Worm (Caenorhabditis elegans) whole organism, young adult: ENCODE measurements around the gene C55C3.1.

Experiments used
- F23B12.7 ChIP-seq: sonication (generic microtip); optimal IDR thresholded peaks from 2 replicates; lab custom pipeline; 2017; ENCODE audit warnings: missing genetic modification characterization, mild to moderate bottlenecking, missing compliant biosample characterization, antibody characterized with exemption, moderate library complexity; ENCODE audit not compliant: insufficient read depth
- atf-7 ChIP-seq: sonication (generic microtip); optimal IDR thresholded peaks from 2 replicates; lab custom pipeline; 2017; ENCODE audit warnings: mild to moderate bottlenecking, missing genetic modification characterization, missing compliant biosample characterization
- dpl-1 ChIP-seq: fragments of 150-350 bp; optimal IDR thresholded peaks from 2 replicates; lab custom pipeline; 2014; ENCODE audit warnings: missing biosample characterization, missing genetic modification reagents, missing genetic modification characterization
- efl-1 ChIP-seq: fragments of 150-350 bp; optimal IDR thresholded peaks from 2 replicates; lab custom pipeline; 2014; ENCODE audit warnings: missing biosample characterization, missing genetic modification reagents, missing genetic modification characterization
- nhr-90 ChIP-seq: sonication (generic microtip); optimal IDR thresholded peaks from 2 replicates; lab custom pipeline; 2016; ENCODE audit warnings: missing genotype, mild to moderate bottlenecking, missing genetic modification characterization, missing compliant biosample characterization
- snpc-4 ChIP-seq, 5 experiments: fragments of 150-350 bp in 1 of 5; sonication (generic microtip) in 4 of 5; optimal IDR thresholded peaks; 2 replicates each; lab custom pipeline; 2014 to 2018; ENCODE audit warnings: missing genetic modification characterization in 5 of 5, missing biosample characterization in 3 of 5, antibody characterized with exemption in 2 of 5, mild to moderate bottlenecking in 2 of 5, missing compliant biosample characterization in 2 of 5, missing genotype in 2 of 5, moderate library complexity in 2 of 5, missing genetic modification reagents in 1 of 5
- somi-1 ChIP-seq: fragments of 200-800 bp; sonication (Bioruptor generic); optimal IDR thresholded peaks from 2 replicates; lab custom pipeline; 2018; ENCODE audit warnings: mild to moderate bottlenecking, missing genetic modification characterization, missing compliant biosample characterization
- tlf-1 ChIP-seq: fragments of 200-800 bp; sonication (Bioruptor generic); optimal IDR thresholded peaks from 2 replicates; lab custom pipeline; 2018; ENCODE audit warnings: mild to moderate bottlenecking, missing genetic modification characterization, missing compliant biosample characterization
- unc-130 ChIP-seq: sonication (generic microtip); optimal IDR thresholded peaks from 2 replicates; lab custom pipeline; 2016; ENCODE audit warnings: missing genetic modification reagents, missing genetic modification characterization, missing compliant biosample characterization
- ztf-22 ChIP-seq: fragments of 200-800 bp; sonication (Bioruptor generic); optimal IDR thresholded peaks from 2 replicates; lab custom pipeline; 2018; ENCODE audit warnings: mild to moderate bottlenecking, missing genetic modification characterization, moderate library complexity, missing compliant biosample characterization

ce11 chrIV:5731597-5731996 lies 22.7 kb downstream of the C55C3.1 start, which contains the start of gene H35B03.2:
- TF ChIP-seq nhr-90 (tag; lab: Kevin White, UChicago) (no peak), ztf-22 (GFP tag; lab: Kevin White, UChicago) (no peak), dpl-1 (GFP tag; lab: Kevin White, UChicago) (peak; percentile 79), efl-1 (peak; percentile 72), unc-130 (GFP tag; lab: Kevin White, UChicago) (no peak), F23B12.7 (tag; lab: Kevin White, UChicago) (peak; percentile 57), tlf-1 (GFP tag; lab: Kevin White, UChicago) (no peak), somi-1 (GFP tag; lab: Kevin White, UChicago) (no peak), snpc-4 (GFP tag; optimal IDR thresholded peaks at IDR 0.05; lab: Kevin White, UChicago) (peak; percentile 52), snpc-4 (tag; optimal IDR thresholded peaks at IDR 0.05; lab: Kevin White, UChicago) (peak in 3 of 4 experiments; percentile 80 to 86 (median 83)), atf-7 (no peak)
